Worm (Caenorhabditis elegans): ENCODE data around the gene dmd-8.

Gene dmd-8

DNA sequence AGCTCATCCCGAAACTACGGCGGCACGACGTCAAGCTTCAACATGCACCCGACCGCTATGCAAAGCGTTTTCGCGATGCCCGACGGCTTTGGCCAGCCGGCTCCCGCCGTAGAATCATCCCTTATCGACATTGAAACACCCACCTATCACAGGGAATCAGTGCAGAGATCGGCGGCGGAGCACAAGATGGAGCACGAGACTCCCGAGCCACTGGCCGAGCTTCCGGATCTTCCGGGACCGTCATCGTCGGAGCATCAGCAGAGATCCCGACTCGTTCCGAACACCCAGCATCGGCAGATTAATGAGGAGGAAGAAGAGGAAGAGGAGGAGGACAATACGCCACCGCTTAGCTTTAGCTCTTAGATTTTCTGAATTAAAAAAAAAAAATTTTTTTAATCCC is 22.2 kb upstream of the dmd-8 start:
- peak in 1 of 2 experiments; percentile 50 for TF ChIP-seq unc-62 (GFP tag; optimal IDR thresholded peaks at IDR 0.05 in 1 of 2)
- TF ChIP-seq unc-62 (tag; optimal IDR thresholded peaks at IDR 0.05), result no peak
- TF ChIP-seq ceh-32 (tag; optimal IDR thresholded peaks at IDR 0.05; ENCODE audit: poor library complexity), result no peak
- TF ChIP-seq set-16 (GFP tag; IDR thresholded peaks at IDR 0.05), result peak; percentile 89
- TF ChIP-seq nhr-11 (tag; optimal IDR thresholded peaks at IDR 0.05), result no peak
- no peak for TF ChIP-seq nhr-111 (GFP tag; optimal IDR thresholded peaks at IDR 0.05)
- 0 out of 2 replicates have a peak, but pooled peaks have one; percentile 51 for TF ChIP-seq egl-43 (GFP tag; IDR thresholded peaks at IDR 0.05)
- peak; percentile 42; the same call in 1 of the 2 replicates for TF ChIP-seq ZK337.2 (GFP tag; IDR thresholded peaks at IDR 0.05)
- no peak for TF ChIP-seq Y75B8A.6 (GFP tag; IDR thresholded peaks at IDR 0.05)
- no peak for TF ChIP-seq unc-130 (GFP tag; optimal IDR thresholded peaks at IDR 0.05)

ce11 chrV:356959-357702 is 20.9 kb upstream of the dmd-8 start:
- TF ChIP-seq F44E2.7 (GFP tag; IDR thresholded peaks at IDR 0.05) (no peak), set-16 (GFP tag; IDR thresholded peaks at IDR 0.05) (peak; percentile 87)

DNA sequence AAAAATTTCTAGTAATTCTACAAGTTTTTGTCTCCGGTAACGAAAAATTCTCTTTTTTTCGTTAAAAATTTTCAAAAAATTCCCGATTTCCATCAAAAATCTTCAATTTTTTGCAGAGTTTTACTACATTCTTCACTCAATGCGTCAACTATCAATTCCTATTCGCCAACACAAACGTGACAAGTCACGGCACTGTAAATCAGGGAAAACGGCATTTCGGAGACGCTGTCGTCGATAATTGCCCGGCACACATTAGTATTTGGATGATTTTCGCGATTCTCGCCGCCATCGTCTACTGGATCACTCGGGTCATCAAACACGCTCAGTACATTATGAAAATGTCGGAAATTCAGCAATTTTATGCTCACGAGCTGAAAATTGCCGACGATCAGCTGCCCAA is 15.5 kb upstream of the dmd-8 start:
- TF ChIP-seq daf-16 (GFP tag; optimal IDR thresholded peaks at IDR 0.05) (no peak), daf-16 (tag; optimal IDR thresholded peaks at IDR 0.05) (no peak), aha-1 (tag) (peak; percentile 99)

DNA sequence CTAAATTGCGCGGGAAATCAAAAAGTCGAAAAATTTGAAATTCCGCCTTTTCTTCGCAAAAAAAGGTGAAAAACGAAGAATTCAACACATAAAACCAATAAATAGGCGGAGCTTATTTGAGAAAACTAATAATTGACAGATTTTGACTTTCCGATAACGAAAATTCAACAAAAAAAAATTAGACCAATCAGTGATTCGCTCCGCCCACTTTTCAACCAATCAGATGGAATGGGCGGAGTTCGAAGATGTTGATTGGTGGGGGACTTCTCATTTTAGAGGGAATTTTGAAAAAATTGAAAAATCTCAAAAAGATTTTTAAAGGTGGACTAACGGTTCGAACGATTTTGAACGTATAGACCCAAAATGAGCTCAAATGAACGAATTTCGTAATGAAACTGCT is 14.6 kb upstream of the dmd-8 start:
- no peak for TF ChIP-seq attf-4 (tag; optimal IDR thresholded peaks at IDR 0.05)
- TF ChIP-seq lin-1 (GFP tag; IDR thresholded peaks at IDR 0.05), result no peak
- no peak for TF ChIP-seq ceh-20 (GFP tag; IDR thresholded peaks at IDR 0.05)
- TF ChIP-seq tra-1 (GFP tag; IDR thresholded peaks at IDR 0.05), result no peak
- no peak for TF ChIP-seq Y48G9A.11 (GFP tag; IDR thresholded peaks at IDR 0.05)
- no peak for TF ChIP-seq ceh-44 (GFP tag; IDR thresholded peaks at IDR 0.05)
- TF ChIP-seq nhr-48 (tag; optimal IDR thresholded peaks at IDR 0.05), result no peak
- no peak for TF ChIP-seq dve-1 (tag; optimal IDR thresholded peaks at IDR 0.05; ENCODE audit: insufficient read depth)
- no peak for TF ChIP-seq ztf-11 (tag; optimal IDR thresholded peaks at IDR 0.05)
- TF ChIP-seq rbr-2 (tag; optimal IDR thresholded peaks at IDR 0.05), result no peak
- TF ChIP-seq daf-8 (GFP tag; IDR thresholded peaks at IDR 0.05), result no peak
- TF ChIP-seq mep-1 (tag; optimal IDR thresholded peaks at IDR 0.05), result no peak
- TF ChIP-seq egl-43 (GFP tag; IDR thresholded peaks at IDR 0.05), result no peak
- TF ChIP-seq lir-3 (tag; optimal IDR thresholded peaks at IDR 0.05), result no peak
- no peak for TF ChIP-seq nhr-25 (tag; optimal IDR thresholded peaks at IDR 0.05; ENCODE audit: borderline replicate concordance, insufficient read depth)
- TF ChIP-seq spr-3 (GFP tag; optimal IDR thresholded peaks at IDR 0.05), result no peak
- TF ChIP-seq hlh-30 (tag; optimal IDR thresholded peaks at IDR 0.05; ENCODE audit: insufficient read depth), result no peak
- no peak for TF ChIP-seq ZK546.5 (tag; optimal IDR thresholded peaks at IDR 0.05)
- TF ChIP-seq gei-8 (GFP tag; optimal IDR thresholded peaks at IDR 0.05), result no peak
- no peak for TF ChIP-seq ama-1 (optimal IDR thresholded peaks at IDR 0.05)

DNA sequence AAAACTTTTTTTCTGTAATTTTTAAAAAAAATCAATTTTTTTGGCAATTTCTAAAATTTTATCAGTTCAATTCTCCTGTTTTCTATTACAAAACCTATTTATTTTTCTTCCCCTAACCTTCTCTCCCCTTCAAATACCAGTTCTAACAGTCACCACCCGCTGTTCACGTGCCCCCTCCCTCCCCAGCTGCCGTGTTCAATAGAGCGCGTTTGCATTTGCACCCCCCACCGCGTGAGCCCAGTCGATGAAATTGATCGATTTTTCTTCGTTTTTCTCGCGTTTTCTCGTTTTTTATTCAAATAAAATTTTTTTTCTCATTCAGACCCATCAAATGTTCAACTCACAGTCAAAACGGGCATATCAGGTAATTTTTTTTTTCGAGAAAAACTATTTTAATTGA is 12.8 kb upstream of the dmd-8 start, which contains the start of gene atg-9:
atg-9 (plus strand) TSS at position 332 of the 400 bp plus-strand sequence.
- TF ChIP-seq daf-12 (tag; optimal IDR thresholded peaks at IDR 0.05) (no peak), ZK546.5 (tag; optimal IDR thresholded peaks at IDR 0.05) (no peak), ztf-7 (tag; optimal IDR thresholded peaks at IDR 0.05) (peak; percentile 53), daf-16 (GFP tag; optimal IDR thresholded peaks at IDR 0.05) (no peak), daf-16 (tag; optimal IDR thresholded peaks at IDR 0.05) (peak; percentile 71), lim-7 (GFP tag; IDR thresholded peaks at IDR 0.05) (peak; percentile 55; the same call in 1 of the 2 replicates), skn-1 (tag; optimal IDR thresholded peaks at IDR 0.05) (no peak), jun-1 (tag; optimal IDR thresholded peaks at IDR 0.05) (no peak), php-3 (GFP tag; IDR thresholded peaks at IDR 0.05) (0 out of 2 replicates have a peak, but pooled peaks have one; percentile 23), nhr-10 (tag; optimal IDR thresholded peaks at IDR 0.05) (no peak), aly-2 (tag; optimal IDR thresholded peaks at IDR 0.05) (no peak), unc-39 (tag; optimal IDR thresholded peaks at IDR 0.05) (no peak), unc-130 (GFP tag; optimal IDR thresholded peaks at IDR 0.05) (no peak), Y5F2A.4 (GFP tag; optimal IDR thresholded peaks at IDR 0.05) (no peak), nhr-76 (tag; optimal IDR thresholded peaks at IDR 0.05) (no peak), pha-4 (GFP tag; IDR thresholded peaks at IDR 0.05) (peak; percentile 63; the same call in 1 of the 2 replicates), pha-4 (tag; optimal IDR thresholded peaks at IDR 0.05) (no peak), attf-4 (tag; optimal IDR thresholded peaks at IDR 0.05) (no peak)

Measured in whole organism, L4 larva.